Worm (Caenorhabditis elegans) whole organism, young adult: ENCODE results near the gene Y77E11A.8.

ENCODE experiments used
- F10E7.11 ChIP-seq: sonication (generic microtip); optimal IDR thresholded peaks from 2 replicates; lab custom pipeline; 2017; ENCODE audit warnings: mild to moderate bottlenecking, missing genetic modification characterization, moderate library complexity, missing compliant biosample characterization
- F33H1.4 ChIP-seq: fragments of 200-800 bp; sonication (Bioruptor generic); IDR thresholded peaks from 2 replicates; pipeline ENCODE4 v1.3.6; 2022; ENCODE audit warnings: missing genetic modification reagents, missing genetic modification characterization, missing compliant biosample characterization
- F52B5.7 ChIP-seq: sonication (generic microtip); optimal IDR thresholded peaks from 2 replicates; lab custom pipeline; 2016; ENCODE audit warnings: mild to moderate bottlenecking, missing genetic modification characterization, missing compliant biosample characterization
- F55B11.4 ChIP-seq: sonication (generic microtip); optimal IDR thresholded peaks from 2 replicates; lab custom pipeline; 2016; ENCODE audit warnings: missing compliant biosample characterization, missing genetic modification characterization, borderline replicate concordance; ENCODE audit not compliant: insufficient read depth
- F57C9.4 ChIP-seq: sonication (generic microtip); optimal IDR thresholded peaks from 2 replicates; lab custom pipeline; 2017; ENCODE audit warnings: mild to moderate bottlenecking, missing genetic modification characterization, missing compliant biosample characterization
- K12H6.12 ChIP-seq: fragments of 200-800 bp; sonication (Bioruptor generic); optimal IDR thresholded peaks from 2 replicates; lab custom pipeline; 2018; ENCODE audit warnings: mild to moderate bottlenecking, missing genetic modification characterization, missing compliant biosample characterization
- Y53F4B.3 ChIP-seq: fragments of 200-800 bp; sonication (Bioruptor generic); IDR thresholded peaks from 2 replicates; pipeline ENCODE4 v1.3.6; 2022; ENCODE audit warnings: missing genetic modification reagents, missing genetic modification characterization, missing compliant biosample characterization
- Y79H2A.3 ChIP-seq: fragments of 200-800 bp; sonication (Bioruptor generic); conservative IDR thresholded peaks from 2 replicates; pipeline ENCODE4 v1.3.6; 2022; ENCODE audit warnings: missing genetic modification reagents, missing genetic modification characterization, missing compliant biosample characterization
- attf-3 ChIP-seq: fragments of 200-800 bp; sonication (Bioruptor generic); conservative IDR thresholded peaks from 2 replicates; pipeline ENCODE4 v1.3.6; 2022; ENCODE audit warnings: missing genetic modification reagents, missing genetic modification characterization, missing compliant biosample characterization
- ccch-3 ChIP-seq: fragments of 200-800 bp; sonication (Bioruptor generic); optimal IDR thresholded peaks from 2 replicates; lab custom pipeline; 2018; ENCODE audit warnings: mild to moderate bottlenecking, missing genetic modification characterization, missing compliant biosample characterization
- cebp-1 ChIP-seq, 2 experiments: fragments of 200-800 bp in 1 of 2; sonication (Bioruptor generic) in 1 of 2; sonication (generic microtip) in 1 of 2; IDR thresholded peaks in 1 of 2; optimal IDR thresholded peaks in 1 of 2; 2 replicates each; pipeline versions ENCODE4 v1.3.6 to Lab custom; 2017 to 2022; ENCODE audit warnings: missing compliant biosample characterization in 2 of 2, missing genetic modification characterization in 2 of 2, mild to moderate bottlenecking in 1 of 2, missing genetic modification reagents in 1 of 2, moderate library complexity in 1 of 2
- ceh-40 ChIP-seq: fragments of 200-800 bp; sonication (Bioruptor generic); IDR thresholded peaks from 2 replicates; pipeline ENCODE4 v1.3.6; 2022; ENCODE audit warnings: missing genetic modification characterization, missing compliant biosample characterization
- dox-1 ChIP-seq: fragments of 200-800 bp; sonication (Bioruptor generic); IDR thresholded peaks from 2 replicates; pipeline ENCODE4 v1.3.6; 2022; ENCODE audit warnings: missing genetic modification reagents, missing genetic modification characterization, missing compliant biosample characterization
- ekl-4 ChIP-seq: fragments of 200-800 bp; sonication (Bioruptor generic); IDR thresholded peaks from 2 replicates; pipeline ENCODE4 v1.3.6; 2022; ENCODE audit warnings: missing genetic modification reagents, missing genetic modification characterization, missing compliant biosample characterization
- fkh-3 ChIP-seq: sonication (generic microtip); optimal IDR thresholded peaks from 2 replicates; lab custom pipeline; 2016; ENCODE audit warnings: mild to moderate bottlenecking, missing genetic modification characterization, missing compliant biosample characterization
- gei-17 ChIP-seq: fragments of 200-800 bp; sonication (Bioruptor generic); optimal IDR thresholded peaks from 2 replicates; lab custom pipeline; 2018; ENCODE audit warnings: mild to moderate bottlenecking, missing genetic modification characterization, missing compliant biosample characterization
- hsf-1 ChIP-seq: fragments of 200-800 bp; sonication (Bioruptor generic); IDR thresholded peaks from 2 replicates; pipeline ENCODE4 v1.3.6; 2022; ENCODE audit warnings: missing genetic modification reagents, missing genetic modification characterization, missing compliant biosample characterization
- let-526 ChIP-seq: fragments of 200-800 bp; sonication (Bioruptor generic); IDR thresholded peaks from 2 replicates; pipeline ENCODE4 v1.3.6; 2022; ENCODE audit warnings: missing genetic modification reagents, missing genetic modification characterization, missing compliant biosample characterization
- lin-40 ChIP-seq: sonication (generic microtip); optimal IDR thresholded peaks from 2 replicates; lab custom pipeline; 2016; ENCODE audit warnings: missing genetic modification characterization, mild to moderate bottlenecking, missing compliant biosample characterization, missing genotype, missing genetic modification reagents
- mcd-1 ChIP-seq: fragments of 200-800 bp; sonication (Bioruptor generic); IDR thresholded peaks from 2 replicates; pipeline ENCODE4 v1.3.6; 2022; ENCODE audit warnings: missing genetic modification reagents, missing genetic modification characterization, missing compliant biosample characterization
- nhr-90 ChIP-seq: sonication (generic microtip); optimal IDR thresholded peaks from 2 replicates; lab custom pipeline; 2016; ENCODE audit warnings: missing genotype, mild to moderate bottlenecking, missing genetic modification characterization, missing compliant biosample characterization
- sdz-38 ChIP-seq: sonication (generic microtip); optimal IDR thresholded peaks from 2 replicates; lab custom pipeline; 2016; ENCODE audit warnings: missing genotype, missing genetic modification characterization, missing compliant biosample characterization
- snpc-1.1 ChIP-seq: sonication (generic microtip); optimal IDR thresholded peaks from 2 replicates; lab custom pipeline; 2017; ENCODE audit warnings: missing genetic modification characterization, mild to moderate bottlenecking, missing compliant biosample characterization, antibody characterized with exemption, moderate library complexity, missing genotype, missing genetic modification reagents; ENCODE audit not compliant: insufficient read depth
- snpc-3.4 ChIP-seq: sonication (generic microtip); optimal IDR thresholded peaks from 2 replicates; lab custom pipeline; 2017; ENCODE audit warnings: missing genetic modification characterization, mild to moderate bottlenecking, missing compliant biosample characterization, antibody characterized with exemption, moderate library complexity, missing genotype, missing genetic modification reagents
- snpc-4 ChIP-seq, 5 experiments: fragments of 150-350 bp in 1 of 5; sonication (generic microtip) in 4 of 5; optimal IDR thresholded peaks; 2 replicates each; lab custom pipeline; 2014 to 2018; ENCODE audit warnings: missing genetic modification characterization in 5 of 5, missing biosample characterization in 3 of 5, antibody characterized with exemption in 2 of 5, mild to moderate bottlenecking in 2 of 5, missing compliant biosample characterization in 2 of 5, missing genotype in 2 of 5, moderate library complexity in 2 of 5, missing genetic modification reagents in 1 of 5
- tlf-1 ChIP-seq: fragments of 200-800 bp; sonication (Bioruptor generic); optimal IDR thresholded peaks from 2 replicates; lab custom pipeline; 2018; ENCODE audit warnings: mild to moderate bottlenecking, missing genetic modification characterization, missing compliant biosample characterization
- unc-62 ChIP-seq: fragments of 150-350 bp; optimal IDR thresholded peaks from 2 replicates; lab custom pipeline; 2014; ENCODE audit warnings: missing biosample characterization, missing genetic modification reagents, missing genetic modification characterization
- zfh-2 ChIP-seq: fragments of 200-800 bp; sonication (Bioruptor generic); conservative IDR thresholded peaks from 2 replicates; pipeline ENCODE4 v1.3.6; 2022; ENCODE audit warnings: missing genetic modification reagents, missing genetic modification characterization, missing compliant biosample characterization
- ztf-25 ChIP-seq: fragments of 200-800 bp; sonication (Bioruptor generic); IDR thresholded peaks from 2 replicates; pipeline ENCODE4 v1.3.6; 2022; ENCODE audit warnings: missing genetic modification reagents, missing genetic modification characterization, missing compliant biosample characterization
- ztf-28 ChIP-seq: fragments of 200-800 bp; sonication (Bioruptor generic); IDR thresholded peaks from 2 replicates; pipeline ENCODE4 v1.3.6; 2022; ENCODE audit warnings: missing genetic modification reagents, missing genetic modification characterization, missing compliant biosample characterization

The Y77E11A.8 gene

ce11 chrIV:1443997-1444678, 19.3 kb upstream of the Y77E11A.8 start:
- TF ChIP-seq attf-3 (GFP tag; lab: Robert Waterston, UW) = no peak
- no peak for TF ChIP-seq ztf-28
- no peak for TF ChIP-seq F57C9.4 (tag; lab: Kevin White, UChicago)
- no peak for TF ChIP-seq ceh-40
- no peak for TF ChIP-seq unc-62 (GFP tag; lab: Kevin White, UChicago)
- TF ChIP-seq K12H6.12 (tag; lab: Kevin White, UChicago) = no peak
- peak; percentile 52 for TF ChIP-seq zfh-2
- TF ChIP-seq, all 124 proteins: peak for 1

ce11 chrIV:1443514-1443913, 18.7 kb upstream of the Y77E11A.8 start:
- no peak for TF ChIP-seq nhr-90 (tag; lab: Kevin White, UChicago)
- TF ChIP-seq K12H6.12 (tag; lab: Kevin White, UChicago) = no peak
- TF ChIP-seq cebp-1 (GFP tag; IDR thresholded peaks at IDR 0.05; lab: Robert Waterston, UW) = no peak
- TF ChIP-seq cebp-1 (tag; optimal IDR thresholded peaks at IDR 0.05; lab: Kevin White, UChicago) = no peak
- TF ChIP-seq Y53F4B.3 (GFP tag; lab: Robert Waterston, UW) = no peak
- no peak for TF ChIP-seq snpc-4 (GFP tag; optimal IDR thresholded peaks at IDR 0.05; lab: Kevin White, UChicago)
- TF ChIP-seq snpc-4 (tag; optimal IDR thresholded peaks at IDR 0.05; lab: Kevin White, UChicago) = no peak
- TF ChIP-seq F10E7.11 (tag; lab: Kevin White, UChicago) = no peak
- TF ChIP-seq F52B5.7 (tag; lab: Kevin White, UChicago) = no peak
- TF ChIP-seq dox-1 (GFP tag; lab: Robert Waterston, UW) = no peak
- no peak for TF ChIP-seq sdz-38 (tag; lab: Kevin White, UChicago)
- TF ChIP-seq gei-17 (GFP tag; lab: Kevin White, UChicago) = no peak
- TF ChIP-seq tlf-1 (GFP tag; lab: Kevin White, UChicago) = no peak
- TF ChIP-seq ccch-3 (GFP tag; lab: Kevin White, UChicago) = no peak
- no peak for TF ChIP-seq hsf-1 (GFP tag; lab: Robert Waterston, UW)
- no peak for TF ChIP-seq F57C9.4 (tag; lab: Kevin White, UChicago)
- no peak for TF ChIP-seq lin-40 (tag; lab: Kevin White, UChicago)
- no peak for TF ChIP-seq F55B11.4 (tag; lab: Kevin White, UChicago)

ce11 chrIV:1440094-1440493, 15.2 kb upstream of the Y77E11A.8 start:
- TF ChIP-seq hsf-1 (GFP tag; lab: Robert Waterston, UW) (peak; percentile 94), ztf-25 (GFP tag; lab: Robert Waterston, UW) (0 out of 2 replicates have a peak, but pooled peaks have one; percentile 13), ekl-4 (0 out of 2 replicates have a peak, but pooled peaks have one; percentile 28), F33H1.4 (GFP tag; lab: Robert Waterston, UW) (peak; percentile 20; the same call in 1 of the 2 replicates), Y79H2A.3 (GFP tag; lab: Robert Waterston, UW) (0 out of 2 replicates have a peak, but pooled peaks have one; percentile 13)

- TF ChIP-seq let-526 (GFP tag; lab: Robert Waterston, UW) (no peak), snpc-3.4 (tag; lab: Kevin White, UChicago) (no peak), snpc-1.1 (no peak), fkh-3 (no peak), mcd-1 (no peak), ztf-25 (GFP tag; lab: Robert Waterston, UW) (no peak)
- TF ChIP-seq, all 124 proteins: peak for 0
These were observed 12.8 kb upstream of the Y77E11A.8 start for ce11 chrIV:1437625-1438024.
